Fruit fly (Drosophila melanogaster): ENCODE results near the gene CG4768.

The CG4768 gene

DNA sequence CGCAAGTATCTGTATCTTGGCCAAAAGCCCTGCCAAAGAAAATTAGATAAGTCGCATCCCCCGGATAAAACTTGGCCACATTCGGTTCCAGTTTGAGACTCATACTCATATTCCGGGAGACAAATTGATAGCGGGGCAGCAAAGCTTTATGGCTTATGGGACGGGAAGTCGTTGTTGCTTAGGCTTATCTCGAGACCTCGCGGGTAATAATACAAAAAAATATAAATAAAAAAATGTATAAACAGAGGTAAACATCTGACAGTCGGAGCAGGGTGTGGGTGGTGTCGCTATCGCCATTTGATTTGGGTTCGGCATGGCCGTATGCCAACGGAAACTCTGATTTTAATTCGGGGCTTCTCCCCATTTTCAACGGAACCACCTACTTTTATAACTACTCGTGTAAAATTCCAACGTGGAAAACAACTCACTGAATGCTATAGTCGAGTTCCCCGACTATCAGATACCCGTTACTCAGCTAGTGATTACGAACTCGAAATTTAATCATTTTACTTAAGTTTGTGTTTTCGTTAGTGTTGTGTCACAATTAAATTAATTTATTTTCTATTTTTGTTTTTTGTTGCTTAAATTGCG is 45.8 kb downstream of the CG4768 start (continued):
- TF ChIP-seq sug (tag; optimal IDR thresholded peaks at IDR 0.05) (peak; percentile 42), CG2875 (GFP tag; optimal IDR thresholded peaks at IDR 0.05) (no peak), Lpt (GFP tag; optimal IDR thresholded peaks at IDR 0.05) (no peak), PHDP (tag; optimal IDR thresholded peaks at IDR 0.05) (no peak), rib (GFP tag; IDR thresholded peaks at IDR 0.05) (no peak), gsb (GFP tag; IDR thresholded peaks at IDR 0.05) (no peak), exex (tag; optimal IDR thresholded peaks at IDR 0.05) (peak; percentile 3), knrl (GFP tag; IDR thresholded peaks at IDR 0.05; ENCODE audit: partially characterized antibody) (no peak), ERR (GFP tag; optimal IDR thresholded peaks at IDR 0.05) (no peak), HLH4C (GFP tag; IDR thresholded peaks at IDR 0.05; ENCODE audit: partially characterized antibody) (peak; percentile 58; the same call in 2 of the 3 replicates), inv (GFP tag; IDR thresholded peaks at IDR 0.05; ENCODE audit: partially characterized antibody) (peak; percentile 16; the same call in 1 of the 2 replicates), ci (GFP tag; IDR thresholded peaks at IDR 0.05) (0 out of 3 replicates have a peak, but pooled peaks have one; percentile 45), CG34224 (GFP tag; IDR thresholded peaks at IDR 0.05; ENCODE audit: partially characterized antibody) (no peak), Deaf1 (tag; optimal IDR thresholded peaks at IDR 0.05) (no peak), CG10147 (GFP tag; optimal IDR thresholded peaks at IDR 0.05) (no peak), mirr (GFP tag; optimal IDR thresholded peaks at IDR 0.05) (peak; percentile 5), Asciz (GFP tag; optimal IDR thresholded peaks at IDR 0.05) (no peak)

DNA sequence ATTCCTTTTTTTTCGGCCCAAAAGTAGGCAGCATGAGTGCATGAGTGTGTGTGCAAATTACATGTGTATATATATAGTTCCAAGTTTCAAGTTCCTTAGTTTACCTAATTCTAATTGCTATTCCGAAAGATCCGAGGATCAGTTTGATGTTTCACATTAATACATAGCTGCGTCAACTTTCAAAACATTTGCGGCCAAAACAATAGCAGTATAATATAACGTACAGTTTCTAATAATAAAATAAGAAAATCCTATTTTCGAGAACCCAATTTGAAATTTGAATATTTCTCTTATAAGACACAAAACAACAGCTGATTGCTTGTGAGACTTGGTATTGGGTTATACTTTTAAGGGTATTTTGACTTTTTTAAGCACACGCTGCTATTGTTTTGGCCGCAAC is 47.1 kb downstream of the CG4768 start:
- TF ChIP-seq CG1603 (tag; optimal IDR thresholded peaks at IDR 0.05) = peak; percentile 2
- TF ChIP-seq CG3838 (GFP tag; optimal IDR thresholded peaks at IDR 0.05) = no peak
- no peak for TF ChIP-seq CG6272 (GFP tag; IDR thresholded peaks at IDR 0.05)
- no peak for TF ChIP-seq CG2120 (GFP tag; optimal IDR thresholded peaks at IDR 0.05)
- peak; percentile 27 for TF ChIP-seq nom (GFP tag; optimal IDR thresholded peaks at IDR 0.05)
- TF ChIP-seq CTCF (GFP tag; optimal IDR thresholded peaks at IDR 0.05) = peak; percentile 41
- TF ChIP-seq ase (GFP tag; IDR thresholded peaks at IDR 0.05) = no peak
- no peak for TF ChIP-seq CG4820 (GFP tag; optimal IDR thresholded peaks at IDR 0.05)
- TF ChIP-seq CG7372 (GFP tag; IDR thresholded peaks at IDR 0.05) = no peak
- TF ChIP-seq gem (tag; optimal IDR thresholded peaks at IDR 0.05) = peak; percentile 36
- no peak for TF ChIP-seq hkb (optimal IDR thresholded peaks at IDR 0.05)
- TF ChIP-seq hkb (GFP tag; IDR thresholded peaks at IDR 0.05) = 0 out of 2 replicates have a peak, but pooled peaks have one; percentile 19
- TF ChIP-seq Elba2 (GFP tag; optimal IDR thresholded peaks at IDR 0.05) = peak; percentile 57
- TF ChIP-seq insv (GFP tag; optimal IDR thresholded peaks at IDR 0.05) = peak in 1 of 2 experiments; percentile 69
- peak; percentile 28 for TF ChIP-seq zen (tag; optimal IDR thresholded peaks at IDR 0.05)
- no peak for TF ChIP-seq CG34422 (GFP tag; IDR thresholded peaks at IDR 0.05)
- TF ChIP-seq bowl (GFP tag; IDR thresholded peaks at IDR 0.05) = no peak
- TF ChIP-seq Oli (tag; optimal IDR thresholded peaks at IDR 0.05) = peak; percentile 1
- TF ChIP-seq cg (GFP tag; optimal IDR thresholded peaks at IDR 0.05) = peak; percentile 47

DNA sequence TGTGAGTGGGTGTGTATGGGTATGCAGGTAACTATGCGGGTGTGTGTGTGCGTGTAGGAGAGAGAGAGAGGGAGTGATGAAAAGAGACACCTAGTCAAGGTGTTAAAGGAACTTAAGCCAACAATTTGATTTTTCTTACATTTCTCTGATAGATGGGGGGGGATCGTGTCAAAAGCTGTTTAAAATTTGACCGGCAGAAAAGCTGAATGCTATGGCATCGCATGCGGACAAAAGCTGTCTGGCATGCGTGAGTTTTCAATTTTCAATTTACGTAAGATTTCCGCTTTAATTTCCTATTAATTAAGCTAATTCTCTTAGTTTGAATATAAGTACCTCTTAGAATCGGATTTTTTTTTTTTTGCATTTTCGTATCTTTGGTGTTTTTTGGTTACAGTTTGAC is 48.0 kb downstream of the CG4768 start:
- TF ChIP-seq vfl (GFP tag; optimal IDR thresholded peaks at IDR 0.05) (no peak), bbx (GFP tag; IDR thresholded peaks at IDR 0.05; ENCODE audit: partially characterized antibody) (peak; percentile 47; the same call in 1 of the 2 replicates), stc (GFP tag; IDR thresholded peaks at IDR 0.05) (no peak), CG12659 (GFP tag; optimal IDR thresholded peaks at IDR 0.05) (peak; percentile 11), dpn (GFP tag; optimal IDR thresholded peaks at IDR 0.05) (peak in 1 of 2 experiments; percentile 33), gfzf (GFP tag; optimal IDR thresholded peaks at IDR 0.05) (peak; percentile 9), Fer2 (tag; optimal IDR thresholded peaks at IDR 0.05) (no peak), CG7839 (tag; optimal IDR thresholded peaks at IDR 0.05) (peak; percentile 30), CG8290 (GFP tag; optimal IDR thresholded peaks at IDR 0.05) (peak; percentile 23), CG8290 (tag; optimal IDR thresholded peaks at IDR 0.05) (peak in 1 of 2 experiments; percentile 40), CG15011 (GFP tag; optimal IDR thresholded peaks at IDR 0.05) (no peak), Pdp1 (GFP tag; optimal IDR thresholded peaks at IDR 0.05) (peak in 1 of 2 experiments; percentile 90), CG7928 (GFP tag; optimal IDR thresholded peaks at IDR 0.05) (no peak), CG2120 (GFP tag; optimal IDR thresholded peaks at IDR 0.05) (peak; percentile 7), CG18011 (GFP tag; optimal IDR thresholded peaks at IDR 0.05) (peak; percentile 99)

Data from whole organism, embryonic.